Worm (Caenorhabditis elegans) whole organism, young adult: ENCODE data around the gene cyp-13A6.

Experiments used
- B0336.3 ChIP-seq: fragments of 200-800 bp; sonication (Bioruptor generic); IDR thresholded peaks from 2 replicates; pipeline ENCODE4 v1.3.6; 2022; ENCODE audit warnings: missing genetic modification characterization, missing compliant biosample characterization
- F10E7.11 ChIP-seq: sonication (generic microtip); optimal IDR thresholded peaks from 2 replicates; lab custom pipeline; 2017; ENCODE audit warnings: mild to moderate bottlenecking, missing genetic modification characterization, moderate library complexity, missing compliant biosample characterization
- F55B11.4 ChIP-seq: sonication (generic microtip); optimal IDR thresholded peaks from 2 replicates; lab custom pipeline; 2016; ENCODE audit warnings: missing compliant biosample characterization, missing genetic modification characterization, borderline replicate concordance; ENCODE audit not compliant: insufficient read depth
- F57A8.1 ChIP-seq: fragments of 200-800 bp; sonication (Bioruptor generic); optimal IDR thresholded peaks from 2 replicates; lab custom pipeline; 2018; ENCODE audit warnings: mild to moderate bottlenecking, missing genetic modification characterization, moderate library complexity, missing compliant biosample characterization
- F57C9.4 ChIP-seq: sonication (generic microtip); optimal IDR thresholded peaks from 2 replicates; lab custom pipeline; 2017; ENCODE audit warnings: mild to moderate bottlenecking, missing genetic modification characterization, missing compliant biosample characterization
- Y53G8AR.9 ChIP-seq: fragments of 200-800 bp; sonication (Bioruptor generic); conservative IDR thresholded peaks from 2 replicates; pipeline ENCODE4 v1.3.6; 2022; ENCODE audit warnings: missing genetic modification reagents, missing genetic modification characterization, missing compliant biosample characterization
- Y56A3A.18 ChIP-seq: fragments of 200-800 bp; sonication (Bioruptor generic); IDR thresholded peaks from 2 replicates; pipeline ENCODE4 v1.3.6; 2022; ENCODE audit warnings: missing genetic modification reagents, missing genetic modification characterization, missing compliant biosample characterization
- Y95B8A.8 ChIP-seq: fragments of 200-800 bp; sonication (Bioruptor generic); IDR thresholded peaks from 2 replicates; pipeline ENCODE4 v1.3.6; 2022; ENCODE audit warnings: missing genetic modification reagents, missing genetic modification characterization, missing compliant biosample characterization
- athp-1 ChIP-seq: sonication (generic microtip); optimal IDR thresholded peaks from 2 replicates; lab custom pipeline; 2017; ENCODE audit warnings: mild to moderate bottlenecking, missing genetic modification characterization, missing compliant biosample characterization
- attf-5 ChIP-seq: fragments of 200-800 bp; sonication (Bioruptor generic); optimal IDR thresholded peaks from 2 replicates; lab custom pipeline; 2018; ENCODE audit warnings: mild to moderate bottlenecking, missing genetic modification characterization, missing compliant biosample characterization
- bed-1 ChIP-seq: fragments of 200-800 bp; sonication (Bioruptor generic); IDR thresholded peaks from 2 replicates; pipeline ENCODE4 v1.3.6; 2022; ENCODE audit warnings: missing genetic modification reagents, missing genetic modification characterization, missing compliant biosample characterization
- cebp-1 ChIP-seq, 2 experiments: fragments of 200-800 bp in 1 of 2; sonication (Bioruptor generic) in 1 of 2; sonication (generic microtip) in 1 of 2; IDR thresholded peaks in 1 of 2; optimal IDR thresholded peaks in 1 of 2; 2 replicates each; pipeline versions ENCODE4 v1.3.6 to Lab custom; 2017 to 2022; ENCODE audit warnings: missing compliant biosample characterization in 2 of 2, missing genetic modification characterization in 2 of 2, mild to moderate bottlenecking in 1 of 2, missing genetic modification reagents in 1 of 2, moderate library complexity in 1 of 2
- ceh-58 ChIP-seq: fragments of 200-800 bp; sonication (Bioruptor generic); IDR thresholded peaks from 2 replicates; pipeline ENCODE4 v1.3.6; 2022; ENCODE audit warnings: missing genetic modification characterization, missing compliant biosample characterization
- ceh-91 ChIP-seq: fragments of 200-800 bp; sonication (Bioruptor generic); IDR thresholded peaks from 2 replicates; pipeline ENCODE4 v1.3.6; 2022; ENCODE audit warnings: missing genetic modification reagents, missing genetic modification characterization, missing compliant biosample characterization
- dpff-1 ChIP-seq: sonication (generic microtip); optimal IDR thresholded peaks from 2 replicates; lab custom pipeline; 2017; ENCODE audit warnings: mild to moderate bottlenecking, missing genetic modification characterization, missing compliant biosample characterization
- egrh-3 ChIP-seq: fragments of 200-800 bp; sonication (Bioruptor generic); IDR thresholded peaks from 2 replicates; pipeline ENCODE4 v1.3.6; 2022; ENCODE audit warnings: missing genetic modification reagents, missing genetic modification characterization, missing compliant biosample characterization
- hrde-1 ChIP-seq: sonication (generic microtip); optimal IDR thresholded peaks from 2 replicates; lab custom pipeline; 2016; ENCODE audit warnings: missing genetic modification characterization, mild to moderate bottlenecking, missing compliant biosample characterization, moderate library complexity, missing genotype, missing genetic modification reagents, borderline replicate concordance
- let-607 ChIP-seq, 2 experiments: fragments of 200-800 bp in 1 of 2; sonication (Bioruptor generic) in 1 of 2; sonication (generic microtip) in 1 of 2; optimal IDR thresholded peaks; 2 replicates each; lab custom pipeline; 2016 to 2018; ENCODE audit warnings: mild to moderate bottlenecking in 2 of 2, missing compliant biosample characterization in 2 of 2, missing genetic modification characterization in 2 of 2, moderate library complexity in 2 of 2, missing genotype in 1 of 2
- lin-26 ChIP-seq: fragments of 200-800 bp; sonication (Bioruptor generic); IDR thresholded peaks from 2 replicates; pipeline ENCODE4 v1.3.6; 2022; ENCODE audit warnings: missing genetic modification reagents, missing genetic modification characterization, missing compliant biosample characterization
- lin-35 ChIP-seq, 3 experiments: fragments of 150-350 bp in 2 of 3; sonication (generic microtip) in 1 of 3; optimal IDR thresholded peaks; 2 replicates each; lab custom pipeline; 2014 to 2018; ENCODE audit warnings: missing biosample characterization in 3 of 3, missing genetic modification characterization in 3 of 3, missing genetic modification reagents in 3 of 3
- lin-40 ChIP-seq: sonication (generic microtip); optimal IDR thresholded peaks from 2 replicates; lab custom pipeline; 2016; ENCODE audit warnings: missing genetic modification characterization, mild to moderate bottlenecking, missing compliant biosample characterization, missing genotype, missing genetic modification reagents
- lir-1 ChIP-seq: fragments of 200-800 bp; sonication (Bioruptor generic); conservative IDR thresholded peaks from 2 replicates; pipeline ENCODE4 v1.3.6; 2022; ENCODE audit warnings: missing genetic modification reagents, missing genetic modification characterization, missing compliant biosample characterization
- lsl-1 ChIP-seq: fragments of 200-800 bp; sonication (Bioruptor generic); optimal IDR thresholded peaks from 2 replicates; lab custom pipeline; 2018; ENCODE audit warnings: mild to moderate bottlenecking, missing genetic modification characterization, moderate library complexity, missing compliant biosample characterization
- lsy-27 ChIP-seq: sonication (generic microtip); optimal IDR thresholded peaks from 2 replicates; lab custom pipeline; 2017; ENCODE audit warnings: missing genetic modification characterization, mild to moderate bottlenecking, missing compliant biosample characterization, antibody characterized with exemption, missing genotype, borderline replicate concordance; ENCODE audit not compliant: insufficient read depth
- madf-3 ChIP-seq: fragments of 200-800 bp; sonication (Bioruptor generic); IDR thresholded peaks from 2 replicates; pipeline ENCODE4 v1.3.6; 2022; ENCODE audit warnings: missing genetic modification reagents, missing genetic modification characterization, missing compliant biosample characterization
- madf-8 ChIP-seq: fragments of 200-800 bp; sonication (Bioruptor generic); conservative IDR thresholded peaks from 2 replicates; pipeline ENCODE4 v1.3.6; 2022; ENCODE audit warnings: missing genetic modification reagents, missing genetic modification characterization, missing compliant biosample characterization
- mxl-1 ChIP-seq: sonication (generic microtip); optimal IDR thresholded peaks from 2 replicates; lab custom pipeline; 2016; ENCODE audit warnings: missing genetic modification characterization, missing compliant biosample characterization
- nfya-1 ChIP-seq: sonication (generic microtip); optimal IDR thresholded peaks from 2 replicates; lab custom pipeline; 2017; ENCODE audit warnings: antibody characterized with exemption, missing compliant biosample characterization, missing genetic modification characterization, borderline replicate concordance; ENCODE audit not compliant: insufficient read depth
- nhr-80 ChIP-seq: sonication (generic microtip); optimal IDR thresholded peaks from 2 replicates; lab custom pipeline; 2016; ENCODE audit warnings: missing genetic modification characterization, missing compliant biosample characterization
- repo-1 ChIP-seq: sonication (generic microtip); optimal IDR thresholded peaks from 2 replicates; lab custom pipeline; 2017; ENCODE audit warnings: mild to moderate bottlenecking, missing genetic modification characterization, missing compliant biosample characterization
- sea-2 ChIP-seq: fragments of 200-800 bp; sonication (Bioruptor generic); IDR thresholded peaks from 2 replicates; pipeline ENCODE4 v1.3.6; 2022; ENCODE audit warnings: missing genetic modification characterization, missing compliant biosample characterization
- tbp1 ChIP-seq: fragments of 200-800 bp; sonication (Bioruptor generic); optimal IDR thresholded peaks from 2 replicates; lab custom pipeline; 2018; ENCODE audit warnings: mild to moderate bottlenecking, missing genetic modification characterization, missing compliant biosample characterization
- tbx-9 ChIP-seq: sonication (generic microtip); optimal IDR thresholded peaks from 2 replicates; lab custom pipeline; 2016; ENCODE audit warnings: borderline replicate concordance, missing genetic modification characterization, inconsistent platforms, missing compliant biosample characterization
- tlf-1 ChIP-seq: fragments of 200-800 bp; sonication (Bioruptor generic); optimal IDR thresholded peaks from 2 replicates; lab custom pipeline; 2018; ENCODE audit warnings: mild to moderate bottlenecking, missing genetic modification characterization, missing compliant biosample characterization
- unc-62 ChIP-seq: fragments of 150-350 bp; optimal IDR thresholded peaks from 2 replicates; lab custom pipeline; 2014; ENCODE audit warnings: missing biosample characterization, missing genetic modification reagents, missing genetic modification characterization
- xnd-1 ChIP-seq: sonication (generic microtip); optimal IDR thresholded peaks from 2 replicates; lab custom pipeline; 2016; ENCODE audit warnings: missing genotype, missing genetic modification reagents, missing genetic modification characterization, missing compliant biosample characterization
- ztf-22 ChIP-seq: fragments of 200-800 bp; sonication (Bioruptor generic); optimal IDR thresholded peaks from 2 replicates; lab custom pipeline; 2018; ENCODE audit warnings: mild to moderate bottlenecking, missing genetic modification characterization, moderate library complexity, missing compliant biosample characterization
- ztf-26 ChIP-seq: sonication (generic microtip); optimal IDR thresholded peaks from 2 replicates; lab custom pipeline; 2017; ENCODE audit warnings: missing genetic modification characterization, missing compliant biosample characterization
- ztf-28 ChIP-seq: fragments of 200-800 bp; sonication (Bioruptor generic); IDR thresholded peaks from 2 replicates; pipeline ENCODE4 v1.3.6; 2022; ENCODE audit warnings: missing genetic modification reagents, missing genetic modification characterization, missing compliant biosample characterization

cyp-13A6 gene

DNA sequence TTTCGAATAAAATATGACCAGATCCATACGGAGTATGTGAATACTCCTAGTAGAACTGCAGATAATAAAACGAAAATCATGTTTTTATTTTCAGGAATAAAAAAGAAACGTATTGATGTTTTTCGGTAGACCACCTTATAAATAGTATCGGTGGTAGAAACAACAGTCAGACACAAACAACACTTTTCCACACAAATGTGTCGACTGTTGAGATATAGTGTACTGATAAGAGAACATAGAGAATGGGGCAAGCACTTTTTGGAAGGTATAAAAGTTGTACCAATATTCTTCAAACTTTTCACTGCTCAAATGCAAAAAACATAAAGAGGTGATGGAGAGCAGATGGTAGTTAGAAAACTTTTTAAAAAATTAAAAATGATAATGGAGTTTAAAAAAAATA, at the start of gene cyp-13A6:
TSS of gene cyp-13A6 (minus strand) at position 180 of the 400 bp plus-strand sequence.
- TF ChIP-seq sea-2 (GFP tag; lab: Robert Waterston, UW): no peak
- TF ChIP-seq nhr-80 (tag; lab: Kevin White, UChicago): peak; percentile 43

DNA sequence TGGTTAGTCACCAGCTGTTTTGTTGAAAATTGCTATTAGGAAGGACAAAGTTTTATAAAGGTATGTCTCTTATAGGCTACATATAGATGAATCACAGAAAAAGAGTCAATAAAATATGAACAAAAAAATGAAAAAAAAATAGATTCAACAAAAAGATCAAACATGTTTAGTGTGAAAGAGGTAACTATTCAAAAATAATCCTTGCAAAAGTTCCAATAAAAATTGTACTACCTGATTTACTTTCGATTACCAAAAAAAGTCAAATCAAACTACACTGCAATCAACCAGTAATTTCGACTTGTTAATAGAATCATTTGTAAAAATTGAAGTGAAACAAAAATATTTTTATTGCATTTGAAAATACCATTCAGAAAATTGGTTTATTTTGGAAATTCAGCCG, 48.3 kb upstream of the cyp-13A6 start, which contains the start of gene ZK938.10:
TSS of gene ZK938.10 (minus strand) at position 101 of the 400 bp plus-strand sequence.
- TF ChIP-seq dpff-1 (tag; lab: Kevin White, UChicago) (no peak), madf-3 (GFP tag; lab: Robert Waterston, UW) (no peak)

- TF ChIP-seq repo-1 (tag; lab: Kevin White, UChicago) (no peak), nhr-80 (tag; lab: Kevin White, UChicago) (no peak), dpff-1 (tag; lab: Kevin White, UChicago) (no peak), lin-35 (GFP tag; optimal IDR thresholded peaks at IDR 0.05; lab: Kevin White, UChicago) (no peak), lsy-27 (tag; lab: Kevin White, UChicago) (no peak), lin-26 (GFP tag; lab: Robert Waterston, UW) (no peak)
Measured at ce11 chrII:9849497-9849896, 46.9 kb upstream of the cyp-13A6 start, which contains the start of gene old-2. old-2 (minus strand) TSS chrII:9849597.

DNA sequence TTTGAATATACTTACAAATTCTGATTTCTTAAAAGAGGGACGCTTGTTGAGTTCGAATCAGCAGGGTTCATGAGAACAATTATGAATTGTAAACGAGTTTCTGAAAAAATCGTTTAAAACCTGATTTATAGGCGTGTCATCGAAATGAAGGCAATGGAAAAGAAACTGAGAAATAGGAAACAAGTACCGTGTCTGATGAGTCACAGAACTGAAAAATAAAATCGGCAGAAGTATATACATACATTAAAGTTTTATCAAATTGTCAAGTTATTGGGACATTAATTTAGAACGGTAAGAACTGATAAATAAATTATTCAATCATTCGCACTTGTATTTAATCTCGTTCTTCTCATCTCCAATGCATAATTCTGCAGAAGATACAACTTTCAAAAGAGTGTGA, 42.6 kb upstream of the cyp-13A6 start, which contains the start of gene chil-9:
TSS of gene chil-9 (minus strand) at position 101 of the 400 bp plus-strand sequence.
- TF ChIP-seq let-607 (tag; optimal IDR thresholded peaks at IDR 0.05; lab: Kevin White, UChicago) (no peak), attf-5 (GFP tag; lab: Kevin White, UChicago) (no peak), B0336.3 (GFP tag; lab: Robert Waterston, UW) (no peak), lsy-27 (tag; lab: Kevin White, UChicago) (no peak), cebp-1 (GFP tag; IDR thresholded peaks at IDR 0.05; lab: Robert Waterston, UW) (no peak), cebp-1 (tag; optimal IDR thresholded peaks at IDR 0.05; lab: Kevin White, UChicago) (no peak), athp-1 (tag; lab: Kevin White, UChicago) (no peak), nfya-1 (tag; lab: Kevin White, UChicago) (no peak), mxl-1 (tag; lab: Kevin White, UChicago) (no peak), lir-1 (GFP tag; lab: Robert Waterston, UW) (no peak), F57C9.4 (no peak), ztf-22 (GFP tag; lab: Kevin White, UChicago) (no peak), dpff-1 (tag; lab: Kevin White, UChicago) (no peak), ztf-28 (no peak), hrde-1 (no peak), F10E7.11 (tag; lab: Kevin White, UChicago) (no peak), lin-40 (tag; lab: Kevin White, UChicago) (no peak), bed-1 (GFP tag; lab: Robert Waterston, UW) (no peak), Y53G8AR.9 (GFP tag; lab: Robert Waterston, UW) (no peak), Y56A3A.18 (GFP tag; lab: Robert Waterston, UW) (no peak)

ce11 chrII:9841985-9842505, 39.4 kb upstream of the cyp-13A6 start, which contains the start of gene rnh-1.2:
rnh-1.2 (minus strand) TSS chrII:9842035.
- TF ChIP-seq ztf-26 (tag; lab: Kevin White, UChicago) (no peak), ceh-58 (GFP tag; lab: Robert Waterston, UW) (no peak), egrh-3 (GFP tag; lab: Robert Waterston, UW) (no peak), tlf-1 (GFP tag; lab: Kevin White, UChicago) (no peak), tbx-9 (tag; lab: Kevin White, UChicago) (no peak), Y53G8AR.9 (GFP tag; lab: Robert Waterston, UW) (no peak), Y95B8A.8 (GFP tag; lab: Robert Waterston, UW) (no peak), hrde-1 (no peak), ceh-91 (no peak), F57A8.1 (GFP tag; lab: Kevin White, UChicago) (no peak), lsl-1 (peak; percentile 87), F55B11.4 (tag; lab: Kevin White, UChicago) (no peak), xnd-1 (tag; lab: Kevin White, UChicago) (peak; percentile 79), tbp1 (GFP tag; lab: Kevin White, UChicago) (no peak), unc-62 (no peak), madf-8 (GFP tag; lab: Robert Waterston, UW) (peak; percentile 88), ztf-28 (no peak)
